4 fruit fly cellular contexts compared by ENCODE assay signal in genomic region chr2L:2769476-2770185, dm6.
TF ChIP-seq lines count a peak whose summit lies in the region.

TSS of gene colt (minus strand) at chr2L:2770069.
TSS of gene HINT1 (plus strand) at chr2L:2770135.

TF ChIP-seq in whole organism, adult, 20 proteins besides CTCF, POLR2A, EP300 and RAD21 (continued from another document):
- TF ChIP-seq CG5204 (GFP tag; optimal IDR thresholded peaks at IDR 0.05; lab: Kevin White, UChicago) (no peak), ovo (GFP tag; optimal IDR thresholded peaks at IDR 0.05; lab: Kevin White, UChicago) (peak; percentile 20)

TF ChIP-seq in whole organism, embryonic, 481 proteins besides CTCF, POLR2A, EP300 and RAD21 (continued from another document and continues in another):
- peak; percentile 15 for TF ChIP-seq tap (tag; optimal IDR thresholded peaks at IDR 0.05; lab: Kevin White, UChicago)
- peak; percentile 22 for TF ChIP-seq Xbp1 (GFP tag; optimal IDR thresholded peaks at IDR 0.05; lab: Kevin White, UChicago)
- peak; percentile 36; the same call in 1 of the 3 replicates for TF ChIP-seq knrl (GFP tag; IDR thresholded peaks at IDR 0.05; lab: Robert Waterston, UW; ENCODE audit: partially characterized antibody)
- no peak for TF ChIP-seq CG4282 (GFP tag; optimal IDR thresholded peaks at IDR 0.05; lab: Kevin White, UChicago)
- TF ChIP-seq CG8290 (GFP tag; optimal IDR thresholded peaks at IDR 0.05; lab: Kevin White, UChicago) = no peak
- peak in 1 of 2 experiments; percentile 18 for TF ChIP-seq CG8290 (tag; optimal IDR thresholded peaks at IDR 0.05; lab: Kevin White, UChicago)
- no peak for TF ChIP-seq bab2 (GFP tag; optimal IDR thresholded peaks at IDR 0.05; lab: Kevin White, UChicago)
- no peak for TF ChIP-seq CG11696 (GFP tag; IDR thresholded peaks at IDR 0.05; lab: Robert Waterston, UW)
- no peak for TF ChIP-seq tio (GFP tag; optimal IDR thresholded peaks at IDR 0.05; lab: Kevin White, UChicago)
- no peak for TF ChIP-seq Hsf (GFP tag; optimal IDR thresholded peaks at IDR 0.05; lab: Kevin White, UChicago)
- no peak for TF ChIP-seq corto (GFP tag; optimal IDR thresholded peaks at IDR 0.05; lab: Kevin White, UChicago)
- peak; percentile 49 for TF ChIP-seq Scr (GFP tag; IDR thresholded peaks at IDR 0.05; lab: Robert Waterston, UW; ENCODE audit: partially characterized antibody)
- TF ChIP-seq ash1 (GFP tag; optimal IDR thresholded peaks at IDR 0.05; lab: Kevin White, UChicago) = no peak
- TF ChIP-seq chif (GFP tag; optimal IDR thresholded peaks at IDR 0.05; lab: Kevin White, UChicago) = no peak
- peak; percentile 33 for TF ChIP-seq sqz (GFP tag; optimal IDR thresholded peaks at IDR 0.05; lab: Kevin White, UChicago)
- peak; percentile 21 for TF ChIP-seq Abd-B (GFP tag; optimal IDR thresholded peaks at IDR 0.05; lab: Kevin White, UChicago)
- no peak for TF ChIP-seq CG8944 (GFP tag; optimal IDR thresholded peaks at IDR 0.05; lab: Kevin White, UChicago)
- TF ChIP-seq Dref (GFP tag; IDR thresholded peaks at IDR 0.05; lab: Robert Waterston, UW) = peak; percentile 39
- TF ChIP-seq stwl (tag; optimal IDR thresholded peaks at IDR 0.05; lab: Kevin White, UChicago) = peak; percentile 80
- TF ChIP-seq fd102C (GFP tag; optimal IDR thresholded peaks at IDR 0.05; lab: Kevin White, UChicago) = no peak
- TF ChIP-seq MESR4 (GFP tag; optimal IDR thresholded peaks at IDR 0.05; lab: Kevin White, UChicago) = peak; percentile 96
- no peak for TF ChIP-seq chn (GFP tag; optimal IDR thresholded peaks at IDR 0.05; lab: Kevin White, UChicago)
- no peak for TF ChIP-seq dm (GFP tag; optimal IDR thresholded peaks at IDR 0.05; lab: Kevin White, UChicago)
- peak; percentile 32 for TF ChIP-seq CG4424 (GFP tag; optimal IDR thresholded peaks at IDR 0.05; lab: Kevin White, UChicago)
- peak; percentile 43 for TF ChIP-seq CG3281 (GFP tag; optimal IDR thresholded peaks at IDR 0.05; lab: Kevin White, UChicago)
- no peak; the same call in 2 of the 3 replicates for TF ChIP-seq CG34224 (GFP tag; IDR thresholded peaks at IDR 0.05; lab: Robert Waterston, UW; ENCODE audit: partially characterized antibody)
- TF ChIP-seq CG10431 (GFP tag; optimal IDR thresholded peaks at IDR 0.05; lab: Kevin White, UChicago) = peak; percentile 22
- peak; percentile 66 for TF ChIP-seq CG1603 (tag; optimal IDR thresholded peaks at IDR 0.05; lab: Kevin White, UChicago)
- TF ChIP-seq grau (tag; optimal IDR thresholded peaks at IDR 0.05; lab: Kevin White, UChicago) = peak; percentile 38
- TF ChIP-seq Hr78 (GFP tag; optimal IDR thresholded peaks at IDR 0.05; lab: Kevin White, UChicago) = peak in 1 of 2 experiments; percentile 9
- no peak for TF ChIP-seq CG7987 (GFP tag; optimal IDR thresholded peaks at IDR 0.05; lab: Kevin White, UChicago)
- TF ChIP-seq BEAF-32 (GFP tag; optimal IDR thresholded peaks at IDR 0.05; lab: Kevin White, UChicago) = peak; percentile 66
- TF ChIP-seq CoRest (tag; optimal IDR thresholded peaks at IDR 0.05; lab: Kevin White, UChicago) = peak; percentile 47
- no peak for TF ChIP-seq cad (GFP tag; optimal IDR thresholded peaks at IDR 0.05; lab: Kevin White, UChicago)
- TF ChIP-seq schlank (tag; optimal IDR thresholded peaks at IDR 0.05; lab: Kevin White, UChicago) = no peak
- peak; percentile 34 for TF ChIP-seq phol (tag; optimal IDR thresholded peaks at IDR 0.05; lab: Kevin White, UChicago)
- peak; percentile 54 for TF ChIP-seq CG2712 (tag; optimal IDR thresholded peaks at IDR 0.05; lab: Kevin White, UChicago)
- TF ChIP-seq CG10267 (tag; optimal IDR thresholded peaks at IDR 0.05; lab: Kevin White, UChicago) = peak; percentile 45
- no peak for TF ChIP-seq CG1792 (GFP tag; optimal IDR thresholded peaks at IDR 0.05; lab: Kevin White, UChicago)
- TF ChIP-seq disco-r (GFP tag; optimal IDR thresholded peaks at IDR 0.05; lab: Kevin White, UChicago) = no peak
- no peak for TF ChIP-seq fru (optimal IDR thresholded peaks at IDR 0.05; lab: Kevin White, UChicago)
- peak; percentile 28 for TF ChIP-seq gsb-n (tag; optimal IDR thresholded peaks at IDR 0.05; lab: Kevin White, UChicago)
- no peak for TF ChIP-seq CG14965 (GFP tag; optimal IDR thresholded peaks at IDR 0.05; lab: Kevin White, UChicago; ENCODE audit: borderline replicate concordance)

TF ChIP-seq in whole organism, prepupa, 60 proteins besides CTCF, POLR2A, EP300 and RAD21 (continued from another document):
- no peak for TF ChIP-seq Hr39 (GFP tag; optimal IDR thresholded peaks at IDR 0.05; lab: Kevin White, UChicago)
- peak; percentile 77 for TF ChIP-seq CG3919 (GFP tag; optimal IDR thresholded peaks at IDR 0.05; lab: Kevin White, UChicago)
- peak; percentile 75 for TF ChIP-seq dsx (GFP tag; optimal IDR thresholded peaks at IDR 0.05; lab: Kevin White, UChicago; ENCODE audit: poor library complexity, severe bottlenecking)
- peak; percentile 64 for TF ChIP-seq CG32006 (GFP tag; optimal IDR thresholded peaks at IDR 0.05; lab: Kevin White, UChicago)
- peak; percentile 78 for TF ChIP-seq Lpt (GFP tag; optimal IDR thresholded peaks at IDR 0.05; lab: Kevin White, UChicago)
- TF ChIP-seq Hr38 (GFP tag; optimal IDR thresholded peaks at IDR 0.05; lab: Kevin White, UChicago) = no peak
- TF ChIP-seq Sox14 (GFP tag; optimal IDR thresholded peaks at IDR 0.05; lab: Kevin White, UChicago) = peak; percentile 70
- TF ChIP-seq CG8119 (GFP tag; IDR thresholded peaks at IDR 0.05; lab: Robert Waterston, UW) = peak; percentile 71; the same call in 2 of the 3 replicates
- TF ChIP-seq CG10631 (GFP tag; optimal IDR thresholded peaks at IDR 0.05; lab: Kevin White, UChicago) = no peak
- peak; percentile 96 for TF ChIP-seq CG6276 (GFP tag; optimal IDR thresholded peaks at IDR 0.05; lab: Kevin White, UChicago)
- TF ChIP-seq CG10669 (GFP tag; optimal IDR thresholded peaks at IDR 0.05; lab: Kevin White, UChicago) = peak; percentile 77
- TF ChIP-seq net (GFP tag; optimal IDR thresholded peaks at IDR 0.05; lab: Kevin White, UChicago) = peak; percentile 72
- TF ChIP-seq ss (GFP tag; optimal IDR thresholded peaks at IDR 0.05; lab: Kevin White, UChicago) = peak; percentile 97 to 99
- TF ChIP-seq eg (GFP tag; IDR thresholded peaks at IDR 0.05; lab: Robert Waterston, UW) = peak; percentile 60; the same call in 1 of the 3 replicates
- TF ChIP-seq CG1621 (tag; optimal IDR thresholded peaks at IDR 0.05; lab: Kevin White, UChicago) = peak; percentile 91
- TF ChIP-seq topi (GFP tag; optimal IDR thresholded peaks at IDR 0.05; lab: Kevin White, UChicago) = peak; percentile 60
- peak; percentile 66 for TF ChIP-seq CG7368 (GFP tag; optimal IDR thresholded peaks at IDR 0.05; lab: Kevin White, UChicago)
- TF ChIP-seq svp (GFP tag; lab: Kevin White, UChicago) = peak; percentile 76
- no peak for TF ChIP-seq Blimp-1 (GFP tag; optimal IDR thresholded peaks at IDR 0.05; lab: Kevin White, UChicago)
- peak; percentile 0 for TF ChIP-seq CG8319 (GFP tag; optimal IDR thresholded peaks at IDR 0.05; lab: Kevin White, UChicago)
- TF ChIP-seq salr (GFP tag; optimal IDR thresholded peaks at IDR 0.05; lab: Kevin White, UChicago) = peak; percentile 51 to 77
- TF ChIP-seq dac (GFP tag; optimal IDR thresholded peaks at IDR 0.05; lab: Kevin White, UChicago) = peak; percentile 64
- no peak for TF ChIP-seq CG6792 (GFP tag; optimal IDR thresholded peaks at IDR 0.05; lab: Kevin White, UChicago)
- peak; percentile 87 for TF ChIP-seq Eip78C (GFP tag; lab: Kevin White, UChicago)
- no peak for TF ChIP-seq pdm3 (GFP tag; optimal IDR thresholded peaks at IDR 0.05; lab: Kevin White, UChicago)
- TF ChIP-seq CG16779 (tag; optimal IDR thresholded peaks at IDR 0.05; lab: Kevin White, UChicago) = peak; percentile 92
- peak; percentile 96 for TF ChIP-seq CG6808 (GFP tag; optimal IDR thresholded peaks at IDR 0.05; lab: Kevin White, UChicago)
- peak; percentile 12 for TF ChIP-seq acj6 (GFP tag; optimal IDR thresholded peaks at IDR 0.05; lab: Kevin White, UChicago)
- peak; percentile 45 for TF ChIP-seq vri (GFP tag; optimal IDR thresholded peaks at IDR 0.05; lab: Kevin White, UChicago)
- peak; percentile 39 for TF ChIP-seq Eip75B (GFP tag; optimal IDR thresholded peaks at IDR 0.05; lab: Kevin White, UChicago)
- peak; percentile 37 for TF ChIP-seq cyc (GFP tag; optimal IDR thresholded peaks at IDR 0.05; lab: Kevin White, UChicago)
TF ChIP-seq in whole organism, prepupa: peak in this region for 39.

TF ChIP-seq in whole organism, pupa, 21 proteins besides CTCF, POLR2A, EP300 and RAD21 (continued from another document):
- TF ChIP-seq EcR (GFP tag; optimal IDR thresholded peaks at IDR 0.05; lab: Kevin White, UChicago) = peak; percentile 58
